Worm (Caenorhabditis elegans): Measurements from ENCODE around the gene tat-6.

tat-6 gene

ce11 chrV:3113751-3114150, 15.2 kb upstream of the tat-6 start, which contains the start of gene Y73C8C.8:
TSS of gene Y73C8C.8 (minus strand) at chrV:3113851.
- no peak for TF ChIP-seq nhr-237 (tag; optimal IDR thresholded peaks at IDR 0.05)
- TF ChIP-seq lsy-2 (tag; optimal IDR thresholded peaks at IDR 0.05): no peak
- TF ChIP-seq nhr-12 (tag; optimal IDR thresholded peaks at IDR 0.05): no peak
- no peak for TF ChIP-seq zip-8 (tag; optimal IDR thresholded peaks at IDR 0.05)
- no peak for TF ChIP-seq pha-4 (tag; optimal IDR thresholded peaks at IDR 0.05)
- no peak for TF ChIP-seq ztf-11 (tag; optimal IDR thresholded peaks at IDR 0.05)
- no peak for TF ChIP-seq unc-39 (tag; optimal IDR thresholded peaks at IDR 0.05)
- TF ChIP-seq lin-32 (GFP tag; optimal IDR thresholded peaks at IDR 0.05): no peak
- TF ChIP-seq nhr-2 (tag; optimal IDR thresholded peaks at IDR 0.05): no peak
- no peak for TF ChIP-seq elt-3 (tag; optimal IDR thresholded peaks at IDR 0.05)
- no peak for TF ChIP-seq bed-3 (GFP tag; optimal IDR thresholded peaks at IDR 0.05)
- no peak for TF ChIP-seq blmp-1 (tag; optimal IDR thresholded peaks at IDR 0.05)
- TF ChIP-seq cnd-1 (tag; optimal IDR thresholded peaks at IDR 0.05): no peak
- TF ChIP-seq M03D4.4 (tag; optimal IDR thresholded peaks at IDR 0.05): no peak
- TF ChIP-seq drap-1 (GFP tag; optimal IDR thresholded peaks at IDR 0.05): no peak

DNA sequence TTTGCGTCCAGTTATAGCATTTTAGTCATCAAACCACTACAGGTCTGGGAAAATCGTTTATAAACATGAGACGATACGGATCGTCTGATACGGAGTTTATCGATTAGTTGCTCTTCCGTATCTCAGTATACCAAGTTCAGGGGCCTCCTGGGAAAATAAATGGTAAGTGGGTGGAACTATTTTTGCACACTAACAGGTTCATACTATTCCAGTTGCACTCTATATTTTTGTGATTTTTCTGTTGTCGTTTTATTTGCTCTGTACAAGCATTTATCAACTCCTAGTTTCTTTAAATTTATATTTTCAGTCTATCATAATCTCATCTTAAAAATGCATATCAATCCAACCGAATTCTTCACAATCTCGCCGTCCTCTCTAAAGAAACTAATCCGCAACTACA, 13.9 kb upstream of the tat-6 start, which contains the start of gene Y73C8C.3:
Gene Y73C8C.3, plus strand, starts transcription at position 301 of the 400 bp plus-strand sequence.
- TF ChIP-seq ceh-83 (GFP tag; optimal IDR thresholded peaks at IDR 0.05) (no peak), ceh-43 (GFP tag; optimal IDR thresholded peaks at IDR 0.05) (no peak), nhr-237 (tag; optimal IDR thresholded peaks at IDR 0.05) (no peak), ces-1 (GFP tag; optimal IDR thresholded peaks at IDR 0.05) (no peak), nhr-28 (tag; optimal IDR thresholded peaks at IDR 0.05) (no peak), lsy-2 (tag; optimal IDR thresholded peaks at IDR 0.05) (no peak), mep-1 (tag; optimal IDR thresholded peaks at IDR 0.05) (no peak), mab-5 (tag; optimal IDR thresholded peaks at IDR 0.05) (no peak), mls-2 (tag; optimal IDR thresholded peaks at IDR 0.05) (no peak)

ce11 chrV:3118167-3118566, 10.7 kb upstream of the tat-6 start, which contains the start of gene clec-210:
TSS of gene clec-210 (plus strand) at chrV:3118377.
- TF ChIP-seq unc-62 (GFP tag; optimal IDR thresholded peaks at IDR 0.05) (no peak), mls-2 (tag; optimal IDR thresholded peaks at IDR 0.05) (no peak), snpc-4 (tag; optimal IDR thresholded peaks at IDR 0.05) (no peak)

DNA sequence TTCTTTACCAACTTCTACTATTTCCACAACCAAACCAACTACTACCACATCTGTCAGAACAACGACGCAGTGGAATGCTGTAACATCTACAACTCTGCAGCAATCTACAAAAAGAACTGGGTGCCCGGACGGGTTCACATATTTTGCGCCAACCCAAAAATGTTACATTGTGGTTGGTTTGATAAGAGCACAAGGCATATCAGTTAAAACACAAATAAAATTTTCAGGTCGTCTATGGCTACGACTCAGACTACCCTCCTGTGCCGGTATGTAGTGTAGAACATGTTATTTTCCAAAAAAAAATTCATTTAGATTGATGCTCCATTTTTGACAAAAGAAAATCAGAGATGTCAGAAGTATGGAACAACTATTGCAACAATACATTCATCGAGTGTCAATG, 9.7 kb upstream of the tat-6 start:
- no peak for TF ChIP-seq unc-62 (GFP tag; optimal IDR thresholded peaks at IDR 0.05)
- no peak for TF ChIP-seq bed-3 (GFP tag; optimal IDR thresholded peaks at IDR 0.05)
- TF ChIP-seq ceh-39 (tag; optimal IDR thresholded peaks at IDR 0.05): no peak
- TF ChIP-seq sem-2 (GFP tag; optimal IDR thresholded peaks at IDR 0.05): no peak
- no peak for TF ChIP-seq ztf-11 (tag; optimal IDR thresholded peaks at IDR 0.05)
- TF ChIP-seq mab-5 (tag; optimal IDR thresholded peaks at IDR 0.05): no peak
- no peak for TF ChIP-seq nhr-2 (tag; optimal IDR thresholded peaks at IDR 0.05)
- no peak for TF ChIP-seq mls-2 (tag; optimal IDR thresholded peaks at IDR 0.05)
- no peak for TF ChIP-seq unc-39 (tag; optimal IDR thresholded peaks at IDR 0.05)
- TF ChIP-seq cnd-1 (tag; optimal IDR thresholded peaks at IDR 0.05): no peak
- TF ChIP-seq elt-3 (tag; optimal IDR thresholded peaks at IDR 0.05): no peak
- no peak for TF ChIP-seq lin-13 (tag; optimal IDR thresholded peaks at IDR 0.05)
- TF ChIP-seq blmp-1 (tag; optimal IDR thresholded peaks at IDR 0.05): no peak
- no peak for TF ChIP-seq pha-4 (tag; optimal IDR thresholded peaks at IDR 0.05)
- TF ChIP-seq nhr-28 (tag; optimal IDR thresholded peaks at IDR 0.05): no peak

DNA sequence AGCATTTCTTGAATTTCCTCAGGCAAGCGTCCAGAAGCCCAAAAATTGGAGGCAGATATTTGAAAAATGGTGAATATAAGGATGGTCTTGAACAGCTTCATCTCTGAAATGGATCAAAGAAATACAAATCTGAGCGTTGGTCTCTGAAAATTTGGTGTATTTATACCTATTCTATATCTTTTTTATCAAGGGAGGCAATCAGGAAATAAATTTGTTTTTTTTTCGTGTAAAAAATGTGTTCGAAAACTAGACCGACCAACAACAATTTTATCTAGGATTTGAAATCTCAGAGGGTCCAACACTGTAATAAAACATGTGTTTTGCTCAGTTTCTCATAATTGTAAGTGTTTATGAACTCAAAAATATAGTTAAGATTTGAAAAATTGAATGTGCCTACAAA, 7.2 kb upstream of the tat-6 start, which contains the start of gene srt-56:
Gene srt-56, minus strand, starts transcription at position 101 of the 400 bp plus-strand sequence.
- TF ChIP-seq hlh-1 (tag; optimal IDR thresholded peaks at IDR 0.05): no peak
- no peak for TF ChIP-seq ces-1 (GFP tag; optimal IDR thresholded peaks at IDR 0.05)
- no peak for TF ChIP-seq sptf-1 (tag; optimal IDR thresholded peaks at IDR 0.05)
- no peak for TF ChIP-seq zip-8 (tag; optimal IDR thresholded peaks at IDR 0.05)
- TF ChIP-seq elt-3 (tag; optimal IDR thresholded peaks at IDR 0.05): no peak
- TF ChIP-seq snpc-4 (tag; optimal IDR thresholded peaks at IDR 0.05): no peak
- TF ChIP-seq pha-4 (tag; optimal IDR thresholded peaks at IDR 0.05): no peak
- no peak for TF ChIP-seq mls-2 (tag; optimal IDR thresholded peaks at IDR 0.05)

DNA sequence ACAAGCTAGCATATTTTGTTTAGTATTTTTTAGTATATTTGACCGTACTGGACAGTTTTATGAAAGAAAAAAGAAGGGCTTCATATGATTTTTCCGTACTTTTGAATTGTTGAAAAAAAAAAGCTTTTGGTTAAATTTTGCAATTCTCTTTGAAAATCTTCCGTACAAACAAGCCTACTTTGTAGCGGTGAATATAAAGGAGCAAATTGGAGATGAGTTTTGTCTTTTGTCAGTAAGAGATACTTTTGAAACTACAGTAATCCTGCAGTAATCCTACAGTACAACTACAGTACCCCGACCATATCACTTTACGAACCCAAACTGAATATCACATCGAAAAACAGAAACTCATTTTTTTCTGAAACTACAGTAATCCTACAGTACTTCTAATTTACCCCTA, 6.5 kb upstream of the tat-6 start:
- TF ChIP-seq nhr-76 (tag; optimal IDR thresholded peaks at IDR 0.05): no peak
- no peak for TF ChIP-seq elt-1 (tag; optimal IDR thresholded peaks at IDR 0.05; ENCODE audit: borderline replicate concordance, insufficient read depth)
- no peak for TF ChIP-seq mep-1 (tag; optimal IDR thresholded peaks at IDR 0.05)
- no peak for TF ChIP-seq nhr-12 (tag; optimal IDR thresholded peaks at IDR 0.05)
